Fruit fly (Drosophila melanogaster): Measurements from ENCODE around the gene Awh.

DNA sequence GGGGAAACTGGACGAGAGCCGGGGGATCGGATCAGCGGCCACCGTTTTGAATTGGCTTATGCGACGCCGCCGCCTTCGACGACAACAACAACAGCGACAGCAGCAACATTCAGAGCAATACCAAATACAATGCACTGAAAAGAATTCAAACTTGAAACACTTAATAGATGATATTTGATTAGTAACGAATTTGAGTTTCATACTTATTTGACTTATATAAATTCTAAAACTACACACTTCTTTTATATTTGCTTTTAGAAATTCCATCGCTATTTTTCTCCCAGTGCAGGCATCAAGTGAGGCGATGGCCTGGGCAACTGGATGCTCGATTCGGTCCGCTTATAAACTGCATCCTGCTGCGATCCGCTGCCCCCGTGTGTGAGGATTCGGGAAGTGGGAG is 22.0 kb downstream of the Awh start:
- no peak for TF ChIP-seq CG1620 (GFP tag; optimal IDR thresholded peaks at IDR 0.05)
- no peak for TF ChIP-seq CG12768 (GFP tag; optimal IDR thresholded peaks at IDR 0.05)
- no peak for TF ChIP-seq Mnt (GFP tag; optimal IDR thresholded peaks at IDR 0.05)
- TF ChIP-seq CG7045 (GFP tag; optimal IDR thresholded peaks at IDR 0.05) = no peak
- no peak for TF ChIP-seq pad (GFP tag; optimal IDR thresholded peaks at IDR 0.05)
- TF ChIP-seq toe (GFP tag; optimal IDR thresholded peaks at IDR 0.05) = no peak

All from whole organism, adult.